Worm (Caenorhabditis elegans) whole organism, late embryonic: Measurements from ENCODE around the gene lnkn-1.

Experiments
- dmd-4 ChIP-seq: sonication (generic microtip); optimal IDR thresholded peaks from 2 replicates; lab custom pipeline; 2016; ENCODE audit warnings: borderline replicate concordance, missing genetic modification characterization, missing compliant biosample characterization
- hlh-15 ChIP-seq: sonication (generic microtip); optimal IDR thresholded peaks from 2 replicates; lab custom pipeline; 2016; ENCODE audit warnings: missing genetic modification characterization, missing compliant biosample characterization
- lin-11 ChIP-seq: fragments of 200-800 bp; sonication (Bioruptor generic); optimal IDR thresholded peaks from 2 replicates; lab custom pipeline; 2018; ENCODE audit warnings: mild to moderate bottlenecking, missing genetic modification characterization, missing compliant biosample characterization
- pag-3 ChIP-seq: sonication (generic microtip); optimal IDR thresholded peaks from 2 replicates; lab custom pipeline; 2016; ENCODE audit warnings: missing compliant biosample characterization, missing genetic modification characterization, borderline replicate concordance
- unc-55 ChIP-seq: sonication (generic microtip); optimal IDR thresholded peaks from 2 replicates; lab custom pipeline; 2017; ENCODE audit warnings: missing biosample characterization, missing genetic modification reagents, missing genetic modification characterization

DNA sequence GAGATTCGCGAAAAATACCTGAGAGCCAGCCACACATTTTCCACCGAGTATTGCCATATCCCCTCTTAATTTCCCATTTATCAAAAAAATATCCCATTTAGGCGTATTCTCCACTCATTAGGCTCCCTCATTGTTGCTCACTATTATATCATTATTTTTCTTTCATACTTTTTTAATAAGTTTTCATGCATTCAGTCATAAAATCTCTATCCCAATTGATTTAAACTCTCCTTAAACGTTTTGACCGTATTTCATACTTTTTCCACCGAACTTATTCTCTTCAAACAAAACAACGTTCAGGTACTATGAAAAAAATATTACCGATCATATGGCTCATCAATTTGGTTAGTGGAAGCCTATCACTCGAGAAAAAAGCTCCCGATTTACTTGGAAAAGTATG is at the start of gene lnkn-1:
- no peak for TF ChIP-seq dmd-4
- no peak for TF ChIP-seq hlh-15
- no peak for TF ChIP-seq unc-55
- TF ChIP-seq pag-3 (tag; lab: Kevin White, UChicago), result no peak
- no peak for TF ChIP-seq lin-11 (tag; lab: Kevin White, UChicago)
